Worm (Caenorhabditis elegans): ENCODE measurements around the gene txt-14.

- no peak for TF ChIP-seq flt-1 (GFP tag; IDR thresholded peaks at IDR 0.05)
- no peak for TF ChIP-seq ref-1 (GFP tag; conservative IDR thresholded peaks at IDR 0.05)
- no peak for TF ChIP-seq klf-2 (GFP tag; conservative IDR thresholded peaks at IDR 0.05)
- TF ChIP-seq med-1 (GFP tag; optimal IDR thresholded peaks at IDR 0.05; ENCODE audit: insufficient read depth) = no peak
- no peak for TF ChIP-seq ztf-29 (GFP tag; IDR thresholded peaks at IDR 0.05)
- TF ChIP-seq cog-1 (tag; optimal IDR thresholded peaks at IDR 0.05) = no peak
- TF ChIP-seq tab-1 (GFP tag; IDR thresholded peaks at IDR 0.05) = no peak
- no peak for TF ChIP-seq ztf-23 (GFP tag; IDR thresholded peaks at IDR 0.05)
Measured at ce11 chrV:18586954-18587353, 4.5 kb downstream of the txt-14 start.
